Worm (Caenorhabditis elegans) whole organism, L3 larva: Measurements from ENCODE around the gene znf-782.

Experiments
- R02D3.7 ChIP-seq: fragments of 150-350 bp; optimal IDR thresholded peaks from 2 replicates; lab custom pipeline; 2014; ENCODE audit warnings: missing biosample characterization, missing genetic modification characterization
- ZK546.5 ChIP-seq: sonication (generic microtip); optimal IDR thresholded peaks from 2 replicates; lab custom pipeline; 2017; ENCODE audit warnings: missing biosample characterization, missing genetic modification characterization
- aly-2 ChIP-seq: fragments of 150-350 bp; optimal IDR thresholded peaks from 2 replicates; lab custom pipeline; 2014; ENCODE audit warnings: missing biosample characterization, missing genetic modification characterization
- ama-1 ChIP-seq: fragments of 150-350 bp; optimal IDR thresholded peaks from 2 replicates; lab custom pipeline; 2018
- ceh-16 ChIP-seq: sonication (generic microtip); optimal IDR thresholded peaks from 2 replicates; lab custom pipeline; 2017; ENCODE audit warnings: missing biosample characterization, missing genetic modification characterization
- ceh-28 ChIP-seq: fragments of 150-350 bp; optimal IDR thresholded peaks from 2 replicates; lab custom pipeline; 2014; ENCODE audit warnings: missing biosample characterization, missing genetic modification reagents, missing genetic modification characterization
- ceh-9 ChIP-seq: sonication (generic microtip); optimal IDR thresholded peaks from 2 replicates; lab custom pipeline; 2018; ENCODE audit warnings: missing biosample characterization, missing genetic modification characterization
- daf-12 ChIP-seq: fragments of 150-350 bp; optimal IDR thresholded peaks from 2 replicates; lab custom pipeline; 2014; ENCODE audit warnings: missing biosample characterization, missing genetic modification reagents, missing genetic modification characterization
- egl-27 ChIP-seq: sonication (generic microtip); optimal IDR thresholded peaks from 4 replicates; lab custom pipeline; 2017; ENCODE audit warnings: missing biosample characterization, missing genetic modification reagents, missing genetic modification characterization
- egl-5 ChIP-seq: fragments of 150-350 bp; optimal IDR thresholded peaks from 2 replicates; lab custom pipeline; 2017; ENCODE audit warnings: missing biosample characterization, missing genetic modification reagents, missing genetic modification characterization, inconsistent platforms
- elt-1 ChIP-seq: fragments of 150-350 bp; optimal IDR thresholded peaks from 2 replicates; lab custom pipeline; 2014; ENCODE audit warnings: missing biosample characterization, missing genetic modification characterization
- elt-2 ChIP-seq: sonication (generic microtip); optimal IDR thresholded peaks from 2 replicates; lab custom pipeline; 2016; ENCODE audit warnings: missing genetic modification reagents, mild to moderate bottlenecking, missing genetic modification characterization, missing compliant biosample characterization
- elt-3 ChIP-seq, 3 experiments: fragments of 150-350 bp in 1 of 3; sonication (generic microtip) in 2 of 3; optimal IDR thresholded peaks; 2 replicates in 2 of 3; 4 replicates in 1 of 3; lab custom pipeline; 2014 to 2017; ENCODE audit warnings: missing biosample characterization in 3 of 3, missing genetic modification characterization in 3 of 3
- fkh-2 ChIP-seq: fragments of 150-350 bp; optimal IDR thresholded peaks from 2 replicates; lab custom pipeline; 2014; ENCODE audit warnings: missing biosample characterization, missing genetic modification reagents, missing genetic modification characterization
- fos-1 ChIP-seq: fragments of 150-350 bp; optimal IDR thresholded peaks from 2 replicates; lab custom pipeline; 2014; ENCODE audit warnings: missing biosample characterization, missing genetic modification characterization
- hmg-11 ChIP-seq: sonication (generic microtip); optimal IDR thresholded peaks from 2 replicates; lab custom pipeline; 2016; ENCODE audit warnings: missing genetic modification characterization, missing compliant biosample characterization
- jun-1 ChIP-seq: fragments of 150-350 bp; optimal IDR thresholded peaks from 2 replicates; lab custom pipeline; 2014; ENCODE audit warnings: missing biosample characterization, missing genetic modification reagents, missing genetic modification characterization
- lin-15B ChIP-seq: fragments of 150-350 bp; optimal IDR thresholded peaks from 2 replicates; lab custom pipeline; 2014; ENCODE audit warnings: missing biosample characterization, missing genetic modification characterization
- lin-39 ChIP-seq: fragments of 150-350 bp; optimal IDR thresholded peaks from 2 replicates; lab custom pipeline; 2018; ENCODE audit warnings: missing biosample characterization, missing genetic modification reagents, missing genetic modification characterization
- lsy-12 ChIP-seq: sonication (generic microtip); optimal IDR thresholded peaks from 2 replicates; lab custom pipeline; 2016; ENCODE audit warnings: mild to moderate bottlenecking, missing genetic modification characterization, missing compliant biosample characterization
- nfya-1 ChIP-seq: sonication (generic microtip); optimal IDR thresholded peaks from 2 replicates; lab custom pipeline; 2017; ENCODE audit warnings: missing genetic modification characterization, mild to moderate bottlenecking, missing compliant biosample characterization, antibody characterized with exemption, moderate library complexity; ENCODE audit not compliant: insufficient read depth
- nhr-11 ChIP-seq: fragments of 150-350 bp; optimal IDR thresholded peaks from 2 replicates; lab custom pipeline; 2014; ENCODE audit warnings: missing biosample characterization, missing genetic modification characterization
- nhr-23 ChIP-seq: fragments of 150-350 bp; optimal IDR thresholded peaks from 2 replicates; lab custom pipeline; 2014; ENCODE audit warnings: missing biosample characterization, missing genetic modification reagents, missing genetic modification characterization
- nhr-237 ChIP-seq: fragments of 150-350 bp; optimal IDR thresholded peaks from 2 replicates; lab custom pipeline; 2014; ENCODE audit warnings: missing biosample characterization, missing genetic modification characterization
- nhr-25 ChIP-seq: sonication (generic microtip); optimal IDR thresholded peaks from 2 replicates; lab custom pipeline; 2017; ENCODE audit warnings: missing biosample characterization, missing genetic modification characterization
- nhr-28 ChIP-seq: fragments of 150-350 bp; optimal IDR thresholded peaks from 2 replicates; lab custom pipeline; 2014; ENCODE audit warnings: missing biosample characterization, missing genetic modification characterization
- nhr-67 ChIP-seq: fragments of 150-350 bp; optimal IDR thresholded peaks from 2 replicates; lab custom pipeline; 2014; ENCODE audit warnings: missing biosample characterization, missing genetic modification characterization
- nhr-77 ChIP-seq: fragments of 150-350 bp; optimal IDR thresholded peaks from 2 replicates; lab custom pipeline; 2014; ENCODE audit warnings: missing biosample characterization, missing genetic modification characterization
- pha-4 ChIP-seq: fragments of 150-350 bp; optimal IDR thresholded peaks from 2 replicates; lab custom pipeline; 2014; ENCODE audit warnings: missing biosample characterization, missing genetic modification reagents, missing genetic modification characterization
- pqm-1 ChIP-seq: fragments of 150-350 bp; optimal IDR thresholded peaks from 2 replicates; lab custom pipeline; 2017; ENCODE audit warnings: missing biosample characterization, missing genetic modification characterization, inconsistent platforms
- skn-1 ChIP-seq: fragments of 150-350 bp; optimal IDR thresholded peaks from 2 replicates; lab custom pipeline; 2014; ENCODE audit warnings: missing biosample characterization, missing genetic modification characterization
- snpc-4 ChIP-seq: fragments of 150-350 bp; optimal IDR thresholded peaks from 2 replicates; lab custom pipeline; 2014; ENCODE audit warnings: missing biosample characterization, missing genetic modification characterization
- tbx-2 ChIP-seq: sonication (generic microtip); optimal IDR thresholded peaks from 2 replicates; lab custom pipeline; 2016; ENCODE audit warnings: mild to moderate bottlenecking, missing genetic modification characterization, missing compliant biosample characterization
- unc-39 ChIP-seq: sonication (generic microtip); optimal IDR thresholded peaks from 4 replicates; lab custom pipeline; 2017; ENCODE audit warnings: missing biosample characterization, missing genetic modification characterization
- unc-62 ChIP-seq: fragments of 150-350 bp; sonication (generic microtip); optimal IDR thresholded peaks from 4 replicates; lab custom pipeline; 2014; ENCODE audit warnings: missing biosample characterization, missing genetic modification reagents, missing genetic modification characterization
- zag-1 ChIP-seq: fragments of 150-350 bp; optimal IDR thresholded peaks from 2 replicates; lab custom pipeline; 2014; ENCODE audit warnings: missing biosample characterization, missing genetic modification characterization
- ztf-11 ChIP-seq: fragments of 150-350 bp; optimal IDR thresholded peaks from 2 replicates; lab custom pipeline; 2014; ENCODE audit warnings: missing biosample characterization, missing genetic modification characterization
- ztf-4 ChIP-seq: fragments of 150-350 bp; optimal IDR thresholded peaks from 2 replicates; lab custom pipeline; 2014; ENCODE audit warnings: missing biosample characterization, missing genetic modification characterization

Gene znf-782

ce11 chrIV:1035108-1035507 lies 32.2 kb downstream of the znf-782 start:
- no peak for TF ChIP-seq egl-5 (tag; lab: Kevin White, UChicago)
- no peak for TF ChIP-seq lin-39 (tag; lab: Kevin White, UChicago)
- TF ChIP-seq nfya-1 (tag; lab: Kevin White, UChicago), result peak; percentile 18
- no peak for TF ChIP-seq ZK546.5
- TF ChIP-seq nhr-28, result no peak
- TF ChIP-seq ceh-28 (tag; lab: Kevin White, UChicago), result no peak
- no peak for TF ChIP-seq aly-2 (tag; lab: Kevin White, UChicago)
- TF ChIP-seq jun-1 (tag; lab: Kevin White, UChicago), result peak; percentile 36
- TF ChIP-seq nhr-237 (tag; lab: Kevin White, UChicago), result no peak
- no peak for TF ChIP-seq tbx-2
- TF ChIP-seq pqm-1, result peak; percentile 67
- no peak for TF ChIP-seq elt-3 (tag; optimal IDR thresholded peaks at IDR 0.05; lab: Kevin White, UChicago)
- no peak for TF ChIP-seq nhr-67 (tag; lab: Kevin White, UChicago)
- no peak for TF ChIP-seq zag-1
- no peak for TF ChIP-seq nhr-23 (tag; lab: Kevin White, UChicago)
- TF ChIP-seq lsy-12 (tag; lab: Kevin White, UChicago), result no peak
- TF ChIP-seq nhr-77, result no peak
- peak; percentile 15 for TF ChIP-seq snpc-4 (tag; lab: Kevin White, UChicago)
- TF ChIP-seq unc-62 (GFP tag; lab: Kevin White, UChicago), result no peak
- TF ChIP-seq ceh-16 (tag; lab: Kevin White, UChicago), result no peak
- TF ChIP-seq skn-1 (tag; lab: Kevin White, UChicago), result peak; percentile 24
- TF ChIP-seq ama-1 (lab: Kevin White, UChicago), result no peak
- TF ChIP-seq nhr-25 (tag; lab: Kevin White, UChicago), result peak; percentile 12
- TF ChIP-seq daf-12 (tag; lab: Kevin White, UChicago), result no peak
- TF ChIP-seq hmg-11, result peak; percentile 38
- no peak for TF ChIP-seq elt-1 (tag; lab: Kevin White, UChicago)
- no peak for TF ChIP-seq egl-27
- TF ChIP-seq lin-15B (tag; lab: Kevin White, UChicago), result no peak
- peak; percentile 84 for TF ChIP-seq elt-2 (tag; lab: Kevin White, UChicago)
- no peak for TF ChIP-seq R02D3.7 (tag; lab: Kevin White, UChicago)
- TF ChIP-seq fos-1, result no peak
- TF ChIP-seq, all 47 proteins: peak for 8

ce11 chrIV:1029939-1030338 lies 37.4 kb downstream of the znf-782 start, which contains the start of gene abhd-14:
TSS of gene abhd-14 (minus strand) at chrIV:1030039.
- TF ChIP-seq unc-62 (GFP tag; lab: Kevin White, UChicago) (no peak), nfya-1 (tag; lab: Kevin White, UChicago) (no peak), tbx-2 (no peak)

- TF ChIP-seq tbx-2 (no peak), nhr-25 (tag; lab: Kevin White, UChicago) (no peak), snpc-4 (tag; lab: Kevin White, UChicago) (no peak), nhr-67 (tag; lab: Kevin White, UChicago) (no peak), ceh-9 (tag; lab: Kevin White, UChicago) (no peak), fkh-2 (tag; lab: Kevin White, UChicago) (no peak), unc-39 (tag; lab: Kevin White, UChicago) (no peak), ama-1 (lab: Kevin White, UChicago) (no peak), hmg-11 (no peak), pqm-1 (no peak), nhr-237 (tag; lab: Kevin White, UChicago) (no peak)
Measured at ce11 chrIV:1019801-1020200, 47.5 kb downstream of the znf-782 start.

- TF ChIP-seq hmg-11 (no peak), lin-39 (tag; lab: Kevin White, UChicago) (no peak)
Measured at ce11 chrIV:1015430-1015829, 51.9 kb downstream of the znf-782 start.

- TF ChIP-seq lsy-12 (tag; lab: Kevin White, UChicago), result no peak
- TF ChIP-seq nhr-67 (tag; lab: Kevin White, UChicago), result no peak
- no peak for TF ChIP-seq ceh-16 (tag; lab: Kevin White, UChicago)
- no peak for TF ChIP-seq nhr-23 (tag; lab: Kevin White, UChicago)
- TF ChIP-seq nhr-77, result no peak
- no peak for TF ChIP-seq elt-1 (tag; lab: Kevin White, UChicago)
- no peak for TF ChIP-seq R02D3.7 (tag; lab: Kevin White, UChicago)
- no peak for TF ChIP-seq nhr-11 (tag; lab: Kevin White, UChicago)
- TF ChIP-seq unc-62 (GFP tag; lab: Kevin White, UChicago), result no peak
- no peak for TF ChIP-seq ceh-28 (tag; lab: Kevin White, UChicago)
- TF ChIP-seq elt-3 (tag; optimal IDR thresholded peaks at IDR 0.05; lab: Kevin White, UChicago), result no peak
- TF ChIP-seq ceh-9 (tag; lab: Kevin White, UChicago), result no peak
- no peak for TF ChIP-seq ztf-4 (tag; lab: Kevin White, UChicago)
- no peak for TF ChIP-seq ZK546.5
- no peak for TF ChIP-seq fkh-2 (tag; lab: Kevin White, UChicago)
- no peak for TF ChIP-seq ztf-11 (tag; lab: Kevin White, UChicago)
- TF ChIP-seq pha-4 (tag; lab: Kevin White, UChicago), result no peak
Measured at ce11 chrIV:1013233-1013798, 54.0 kb downstream of the znf-782 start.
